Worm (Caenorhabditis elegans): ENCODE data around the gene agr-1.

Gene agr-1

ce11 chrII:6752027-6752426 lies 22.9 kb downstream of the agr-1 start, which contains the start of gene F41G3.19:
TSS of gene F41G3.19 (minus strand) at chrII:6752127.
- TF ChIP-seq hnd-1 (tag; optimal IDR thresholded peaks at IDR 0.05) (no peak), hmg-4 (GFP tag; optimal IDR thresholded peaks at IDR 0.05) (no peak), F13C5.2 (tag; optimal IDR thresholded peaks at IDR 0.05) (no peak), ceh-13 (GFP tag; optimal IDR thresholded peaks at IDR 0.05) (no peak), tbx-11 (GFP tag; IDR thresholded peaks at IDR 0.05) (no peak), flt-1 (GFP tag; IDR thresholded peaks at IDR 0.05) (no peak), ets-7 (tag; optimal IDR thresholded peaks at IDR 0.05) (no peak), tbx-37 (GFP tag; conservative IDR thresholded peaks at IDR 0.05) (no peak), sea-1 (GFP tag; conservative IDR thresholded peaks at IDR 0.05) (no peak), ceh-36 (tag; optimal IDR thresholded peaks at IDR 0.05) (no peak)

ce11 chrII:6750929-6751328 lies 24.0 kb downstream of the agr-1 start, which contains the start of gene F41G3.20:
TSS of gene F41G3.20 (minus strand) at chrII:6751029.
- no peak for TF ChIP-seq scrt-1 (GFP tag; IDR thresholded peaks at IDR 0.05)
- no peak for TF ChIP-seq tbx-11 (GFP tag; IDR thresholded peaks at IDR 0.05)
- TF ChIP-seq pes-1 (GFP tag; IDR thresholded peaks at IDR 0.05) = no peak
- TF ChIP-seq aly-1 (tag; optimal IDR thresholded peaks at IDR 0.05) = no peak
- no peak for TF ChIP-seq ceh-13 (GFP tag; optimal IDR thresholded peaks at IDR 0.05)
- no peak for TF ChIP-seq ama-1 (optimal IDR thresholded peaks at IDR 0.05)
- TF ChIP-seq hnd-1 (tag; optimal IDR thresholded peaks at IDR 0.05) = no peak
- no peak for TF ChIP-seq ets-7 (tag; optimal IDR thresholded peaks at IDR 0.05)
- TF ChIP-seq tbx-37 (GFP tag; conservative IDR thresholded peaks at IDR 0.05) = no peak
- no peak for TF ChIP-seq tra-4 (tag; optimal IDR thresholded peaks at IDR 0.05)
- no peak for TF ChIP-seq hmg-4 (GFP tag; optimal IDR thresholded peaks at IDR 0.05)
- TF ChIP-seq sea-1 (GFP tag; conservative IDR thresholded peaks at IDR 0.05) = no peak
- no peak for TF ChIP-seq flt-1 (GFP tag; IDR thresholded peaks at IDR 0.05)
- no peak for TF ChIP-seq B0310.2 (tag; optimal IDR thresholded peaks at IDR 0.05)
- no peak for TF ChIP-seq hmbx-1 (tag; optimal IDR thresholded peaks at IDR 0.05)
- no peak for TF ChIP-seq F13C5.2 (tag; optimal IDR thresholded peaks at IDR 0.05)
- no peak for TF ChIP-seq ceh-36 (tag; optimal IDR thresholded peaks at IDR 0.05)

ce11 chrII:6749422-6749821 lies 25.6 kb downstream of the agr-1 start, which contains the start of gene F41G3.10:
TSS of gene F41G3.10 (minus strand) at chrII:6749522.
- TF ChIP-seq hmg-4 (GFP tag; optimal IDR thresholded peaks at IDR 0.05) = no peak
- no peak for TF ChIP-seq ets-7 (tag; optimal IDR thresholded peaks at IDR 0.05)
- TF ChIP-seq aly-1 (tag; optimal IDR thresholded peaks at IDR 0.05) = no peak
- no peak for TF ChIP-seq ceh-13 (GFP tag; optimal IDR thresholded peaks at IDR 0.05)
- no peak for TF ChIP-seq scrt-1 (GFP tag; IDR thresholded peaks at IDR 0.05)
- no peak for TF ChIP-seq tbx-11 (GFP tag; IDR thresholded peaks at IDR 0.05)
- TF ChIP-seq ama-1 (optimal IDR thresholded peaks at IDR 0.05) = no peak
- TF ChIP-seq ceh-36 (tag; optimal IDR thresholded peaks at IDR 0.05) = no peak
- no peak for TF ChIP-seq flt-1 (GFP tag; IDR thresholded peaks at IDR 0.05)
- no peak for TF ChIP-seq F13C5.2 (tag; optimal IDR thresholded peaks at IDR 0.05)
- no peak for TF ChIP-seq pes-1 (GFP tag; IDR thresholded peaks at IDR 0.05)
- no peak for TF ChIP-seq B0310.2 (tag; optimal IDR thresholded peaks at IDR 0.05)
- no peak for TF ChIP-seq tra-4 (tag; optimal IDR thresholded peaks at IDR 0.05)
- no peak for TF ChIP-seq hnd-1 (tag; optimal IDR thresholded peaks at IDR 0.05)
- no peak for TF ChIP-seq sea-1 (GFP tag; conservative IDR thresholded peaks at IDR 0.05)
- no peak for TF ChIP-seq hmbx-1 (tag; optimal IDR thresholded peaks at IDR 0.05)
- no peak for TF ChIP-seq tbx-37 (GFP tag; conservative IDR thresholded peaks at IDR 0.05)

- TF ChIP-seq sea-1 (GFP tag; conservative IDR thresholded peaks at IDR 0.05) (no peak), ceh-13 (GFP tag; optimal IDR thresholded peaks at IDR 0.05) (no peak), F13C5.2 (tag; optimal IDR thresholded peaks at IDR 0.05) (no peak), B0310.2 (tag; optimal IDR thresholded peaks at IDR 0.05) (no peak), scrt-1 (GFP tag; IDR thresholded peaks at IDR 0.05) (no peak), pes-1 (GFP tag; IDR thresholded peaks at IDR 0.05) (no peak), tbx-37 (GFP tag; conservative IDR thresholded peaks at IDR 0.05) (no peak), tra-4 (tag; optimal IDR thresholded peaks at IDR 0.05) (no peak), hnd-1 (tag; optimal IDR thresholded peaks at IDR 0.05) (no peak), flt-1 (GFP tag; IDR thresholded peaks at IDR 0.05) (no peak), hmbx-1 (tag; optimal IDR thresholded peaks at IDR 0.05) (no peak), ama-1 (optimal IDR thresholded peaks at IDR 0.05) (no peak), hmg-4 (GFP tag; optimal IDR thresholded peaks at IDR 0.05) (no peak), aly-1 (tag; optimal IDR thresholded peaks at IDR 0.05) (no peak), ceh-36 (tag; optimal IDR thresholded peaks at IDR 0.05) (no peak), tbx-11 (GFP tag; IDR thresholded peaks at IDR 0.05) (no peak), ets-7 (tag; optimal IDR thresholded peaks at IDR 0.05) (no peak)
Measured at ce11 chrII:6746404-6746803, 28.6 kb downstream of the agr-1 start, which contains the start of gene F41G3.5. TSS of gene F41G3.5 (plus strand) at chrII:6746704.

- TF ChIP-seq tra-4 (tag; optimal IDR thresholded peaks at IDR 0.05) (no peak), flt-1 (GFP tag; IDR thresholded peaks at IDR 0.05) (no peak), hmbx-1 (tag; optimal IDR thresholded peaks at IDR 0.05) (no peak), aly-1 (tag; optimal IDR thresholded peaks at IDR 0.05) (no peak), tbx-11 (GFP tag; IDR thresholded peaks at IDR 0.05) (no peak), ceh-36 (tag; optimal IDR thresholded peaks at IDR 0.05) (no peak), ama-1 (optimal IDR thresholded peaks at IDR 0.05) (no peak), ets-7 (tag; optimal IDR thresholded peaks at IDR 0.05) (no peak)
Measured at ce11 chrII:6745783-6746182, 29.2 kb downstream of the agr-1 start, which contains the start of gene ins-14. TSS of gene ins-14 (minus strand) at chrII:6745814.

ce11 chrII:6744648-6745047 lies 30.3 kb downstream of the agr-1 start, which contains the start of gene ins-15:
TSS of gene ins-15 (minus strand) at chrII:6744748.
- no peak for TF ChIP-seq aly-1 (tag; optimal IDR thresholded peaks at IDR 0.05)
- no peak for TF ChIP-seq pes-1 (GFP tag; IDR thresholded peaks at IDR 0.05)
- no peak for TF ChIP-seq ama-1 (optimal IDR thresholded peaks at IDR 0.05)
- TF ChIP-seq hnd-1 (tag; optimal IDR thresholded peaks at IDR 0.05) = no peak
- TF ChIP-seq hmbx-1 (tag; optimal IDR thresholded peaks at IDR 0.05) = no peak
- TF ChIP-seq tra-4 (tag; optimal IDR thresholded peaks at IDR 0.05) = no peak
- TF ChIP-seq scrt-1 (GFP tag; IDR thresholded peaks at IDR 0.05) = no peak
- no peak for TF ChIP-seq tbx-37 (GFP tag; conservative IDR thresholded peaks at IDR 0.05)

ce11 chrII:6742614-6743013 lies 32.4 kb downstream of the agr-1 start, which contains the start of gene F41G3.6:
TSS of gene F41G3.6 (plus strand) at chrII:6742914.
- TF ChIP-seq scrt-1 (GFP tag; IDR thresholded peaks at IDR 0.05) = no peak
- TF ChIP-seq ets-7 (tag; optimal IDR thresholded peaks at IDR 0.05) = no peak
- no peak for TF ChIP-seq hmbx-1 (tag; optimal IDR thresholded peaks at IDR 0.05)
- no peak for TF ChIP-seq B0310.2 (tag; optimal IDR thresholded peaks at IDR 0.05)
- no peak for TF ChIP-seq ama-1 (optimal IDR thresholded peaks at IDR 0.05)

All from whole organism, early embryonic.